Worm (Caenorhabditis elegans) whole organism, L4 larva: ENCODE measurements around the gene col-101.

Experiments
- Y105C5A.15 ChIP-seq: fragments of 200-800 bp; sonication (Bioruptor generic); IDR thresholded peaks from 2 replicates; pipeline ENCODE4 v1.3.6; 2022; ENCODE audit warnings: missing genetic modification characterization, missing compliant biosample characterization
- Y75B8A.6 ChIP-seq: fragments of 200-800 bp; sonication (Bioruptor generic); IDR thresholded peaks from 2 replicates; pipeline ENCODE4 v1.3.6; 2022; ENCODE audit warnings: missing genetic modification reagents, missing genetic modification characterization, missing compliant biosample characterization
- ceh-62 ChIP-seq: sonication (generic microtip); optimal IDR thresholded peaks from 2 replicates; lab custom pipeline; 2017; ENCODE audit warnings: missing biosample characterization, missing genetic modification characterization
- lin-13 ChIP-seq: fragments of 150-350 bp; optimal IDR thresholded peaks from 2 replicates; lab custom pipeline; 2014; ENCODE audit warnings: missing biosample characterization, missing genetic modification reagents, missing genetic modification characterization
- lin-38 ChIP-seq: fragments of 200-800 bp; sonication (Bioruptor generic); IDR thresholded peaks from 2 replicates; pipeline ENCODE4 v1.3.6; 2022; ENCODE audit warnings: missing genetic modification reagents, missing genetic modification characterization, missing compliant biosample characterization
- lsy-2 ChIP-seq, 2 experiments: fragments of 150-350 bp in 1 of 2; sonication (generic microtip) in 1 of 2; optimal IDR thresholded peaks; 2 replicates each; lab custom pipeline; 2014 to 2017; ENCODE audit warnings: missing biosample characterization in 2 of 2, missing genetic modification characterization in 2 of 2
- nhr-11 ChIP-seq: fragments of 150-350 bp; optimal IDR thresholded peaks from 2 replicates; lab custom pipeline; 2014; ENCODE audit warnings: missing biosample characterization, missing genetic modification characterization
- nhr-28 ChIP-seq: fragments of 150-350 bp; optimal IDR thresholded peaks from 2 replicates; lab custom pipeline; 2014; ENCODE audit warnings: missing biosample characterization, missing genetic modification characterization
- nhr-48 ChIP-seq: sonication (generic microtip); optimal IDR thresholded peaks from 2 replicates; lab custom pipeline; 2016; ENCODE audit warnings: mild to moderate bottlenecking, missing genetic modification characterization, missing compliant biosample characterization
- snpc-4 ChIP-seq: fragments of 150-350 bp; optimal IDR thresholded peaks from 2 replicates; lab custom pipeline; 2014; ENCODE audit warnings: missing biosample characterization, missing genetic modification characterization

DNA sequence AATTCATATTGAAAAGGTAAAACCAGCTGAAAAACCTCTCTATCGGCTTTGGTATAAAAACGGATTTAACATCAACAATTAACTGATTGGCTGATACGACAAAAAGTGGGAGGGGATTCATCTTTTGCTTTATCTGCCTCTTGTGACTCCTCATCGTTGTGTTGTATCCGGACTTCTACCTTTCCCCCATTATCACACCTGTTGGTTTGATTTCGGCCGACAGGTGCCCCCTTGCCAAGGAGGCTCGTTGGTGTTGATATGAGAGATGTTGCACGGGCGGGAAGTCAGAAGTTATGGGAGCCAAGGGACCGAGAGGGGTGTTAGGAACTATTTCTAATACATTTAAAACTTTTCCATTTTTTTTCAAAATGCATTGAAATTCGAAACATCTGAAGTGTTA is 12.3 kb downstream of the col-101 start:
- TF ChIP-seq lin-38 (GFP tag; lab: Robert Waterston, UW): no peak
- TF ChIP-seq nhr-28 (tag; lab: Kevin White, UChicago): no peak
- TF ChIP-seq Y105C5A.15: no peak
- no peak for TF ChIP-seq nhr-11 (tag; lab: Kevin White, UChicago)
- no peak for TF ChIP-seq nhr-48 (tag; lab: Kevin White, UChicago)
- no peak for TF ChIP-seq Y75B8A.6 (GFP tag; lab: Robert Waterston, UW)
- no peak for TF ChIP-seq lin-13 (GFP tag; lab: Kevin White, UChicago)
- TF ChIP-seq lsy-2 (tag; optimal IDR thresholded peaks at IDR 0.05; lab: Kevin White, UChicago): no peak
- no peak for TF ChIP-seq snpc-4 (tag; lab: Kevin White, UChicago)
- no peak for TF ChIP-seq ceh-62 (tag; lab: Kevin White, UChicago)
